In the genomic region with DNA sequence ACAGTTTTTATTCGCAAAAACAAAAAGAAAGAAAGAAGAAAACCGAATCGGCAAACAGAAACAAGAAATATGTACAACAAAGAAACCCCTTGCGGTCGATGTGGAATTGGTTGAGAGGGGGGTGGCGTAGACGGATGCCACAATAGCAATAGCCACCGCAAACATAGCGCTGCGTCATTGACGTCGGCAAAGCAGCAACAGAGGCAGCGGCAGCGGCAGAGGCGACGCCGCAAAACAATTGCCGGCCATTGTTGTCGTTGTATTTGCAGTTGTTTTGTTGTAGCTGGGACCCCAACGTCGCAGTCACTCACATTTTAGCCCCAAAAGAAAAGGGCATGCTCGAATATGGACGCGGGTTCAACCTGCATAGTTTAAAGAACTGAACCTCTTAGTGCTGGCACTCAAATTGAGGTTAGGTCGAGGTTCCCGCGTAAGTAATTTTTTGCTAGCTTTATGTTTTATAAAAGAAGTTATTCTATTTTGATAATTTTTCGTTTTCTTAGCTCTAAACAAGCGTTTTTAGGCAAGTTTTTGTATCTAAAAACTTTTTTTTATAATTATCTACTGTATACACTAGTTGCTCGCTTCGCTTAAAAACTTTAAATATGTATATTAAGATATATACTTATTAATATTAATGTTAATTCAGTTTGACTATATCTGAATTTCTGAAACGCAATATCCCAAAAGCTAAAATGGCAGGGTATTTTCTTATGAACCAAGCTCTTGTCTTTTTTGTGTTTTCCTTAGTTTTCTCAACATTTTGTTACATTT, we compare ENCODE assay signal across 1 fruit fly cellular context.
TF ChIP-seq lines count a peak whose summit lies in the region.

No protein-coding gene starts in this region.

TF ChIP-seq in whole organism, embryonic, 481 proteins besides CTCF, POLR2A, EP300 and RAD21 (continued from another document and continues in another):
- peak; percentile 76 for TF ChIP-seq esg (GFP tag; conservative IDR thresholded peaks at IDR 0.05; lab: Robert Waterston, UW)
- TF ChIP-seq CG17186 (GFP tag; optimal IDR thresholded peaks at IDR 0.05; lab: Kevin White, UChicago) = no peak
- peak; percentile 77 for TF ChIP-seq PHDP (tag; optimal IDR thresholded peaks at IDR 0.05; lab: Kevin White, UChicago)
- peak; percentile 67 for TF ChIP-seq ken (GFP tag; IDR thresholded peaks at IDR 0.05; lab: Robert Waterston, UW)
- peak; percentile 65 for TF ChIP-seq Drgx (GFP tag; IDR thresholded peaks at IDR 0.05; lab: Robert Waterston, UW)
- TF ChIP-seq Doc2 (GFP tag; IDR thresholded peaks at IDR 0.05; lab: Robert Waterston, UW) = no peak
- TF ChIP-seq tap (tag; optimal IDR thresholded peaks at IDR 0.05; lab: Kevin White, UChicago) = no peak
- peak; percentile 61 for TF ChIP-seq CG14667 (GFP tag; IDR thresholded peaks at IDR 0.05; lab: Robert Waterston, UW)
- TF ChIP-seq eve (GFP tag; optimal IDR thresholded peaks at IDR 0.05; lab: Kevin White, UChicago) = peak in 1 of 2 experiments; percentile 29
- peak; percentile 32 for TF ChIP-seq ATbp (GFP tag; optimal IDR thresholded peaks at IDR 0.05; lab: Kevin White, UChicago)
- peak; percentile 84 for TF ChIP-seq HHEX (GFP tag; optimal IDR thresholded peaks at IDR 0.05; lab: Kevin White, UChicago)
- peak; percentile 43 for TF ChIP-seq emc (GFP tag; optimal IDR thresholded peaks at IDR 0.05; lab: Kevin White, UChicago)
- peak; percentile 70 for TF ChIP-seq CG1602 (GFP tag; optimal IDR thresholded peaks at IDR 0.05; lab: Kevin White, UChicago)
- TF ChIP-seq Awh (GFP tag; IDR thresholded peaks at IDR 0.05; lab: Robert Waterston, UW) = 0 out of 2 replicates have a peak, but pooled peaks have one; percentile 35
- peak; percentile 60; the same call in 1 of the 2 replicates for TF ChIP-seq Taf1 (GFP tag; IDR thresholded peaks at IDR 0.05; lab: Robert Waterston, UW)
- TF ChIP-seq pnt (GFP tag; optimal IDR thresholded peaks at IDR 0.05; lab: Kevin White, UChicago) = peak; percentile 53
- TF ChIP-seq gcm2 (GFP tag; optimal IDR thresholded peaks at IDR 0.05; lab: Kevin White, UChicago) = peak; percentile 28
- peak; percentile 49; the same call in 1 of the 2 replicates for TF ChIP-seq Atf6 (GFP tag; IDR thresholded peaks at IDR 0.05; lab: Robert Waterston, UW)
- TF ChIP-seq exex (tag; optimal IDR thresholded peaks at IDR 0.05; lab: Kevin White, UChicago) = no peak
- TF ChIP-seq CG17568 (GFP tag; optimal IDR thresholded peaks at IDR 0.05; lab: Kevin White, UChicago) = peak; percentile 5
- peak; percentile 76 for TF ChIP-seq HLH54F (GFP tag; optimal IDR thresholded peaks at IDR 0.05; lab: Kevin White, UChicago)
- peak; percentile 41 for TF ChIP-seq CHES-1-like (GFP tag; optimal IDR thresholded peaks at IDR 0.05; lab: Kevin White, UChicago)
- TF ChIP-seq CrebB (tag; optimal IDR thresholded peaks at IDR 0.05; lab: Kevin White, UChicago) = no peak
- peak; percentile 64 for TF ChIP-seq Jarid2 (GFP tag; optimal IDR thresholded peaks at IDR 0.05; lab: Kevin White, UChicago)
- peak; percentile 85 for TF ChIP-seq D19A (tag; optimal IDR thresholded peaks at IDR 0.05; lab: Kevin White, UChicago)
- TF ChIP-seq pan (optimal IDR thresholded peaks at IDR 0.05; lab: Kevin White, UChicago) = no peak
- peak in 1 of 2 experiments; percentile 70 for TF ChIP-seq pan (GFP tag; optimal IDR thresholded peaks at IDR 0.05 in 1 of 2, IDR thresholded peaks at IDR 0.05 in 1 of 2)
- TF ChIP-seq otp (GFP tag; IDR thresholded peaks at IDR 0.05; lab: Robert Waterston, UW) = 0 out of 3 replicates have a peak, but pooled peaks have one; percentile 32
- TF ChIP-seq jing (GFP tag; optimal IDR thresholded peaks at IDR 0.05; lab: Kevin White, UChicago) = no peak
- TF ChIP-seq Ets65A (GFP tag; lab: Kevin White, UChicago) = peak; percentile 95
- TF ChIP-seq CG13424 (tag; optimal IDR thresholded peaks at IDR 0.05; lab: Kevin White, UChicago) = peak; percentile 80
- no peak for TF ChIP-seq rib (GFP tag; IDR thresholded peaks at IDR 0.05; lab: Robert Waterston, UW)
- TF ChIP-seq nerfin-2 (GFP tag; IDR thresholded peaks at IDR 0.05; lab: Robert Waterston, UW; ENCODE audit: partially characterized antibody) = no peak
- peak; percentile 43; the same call in 1 of the 3 replicates for TF ChIP-seq jigr1 (GFP tag; IDR thresholded peaks at IDR 0.05; lab: Robert Waterston, UW)
- TF ChIP-seq CG17361 (GFP tag; IDR thresholded peaks at IDR 0.05; lab: Robert Waterston, UW) = peak; percentile 88
- TF ChIP-seq repo (GFP tag; optimal IDR thresholded peaks at IDR 0.05; lab: Kevin White, UChicago) = no peak
- TF ChIP-seq CG15073 (GFP tag; optimal IDR thresholded peaks at IDR 0.05; lab: Kevin White, UChicago) = no peak
- peak; percentile 68 for TF ChIP-seq Mad (GFP tag; optimal IDR thresholded peaks at IDR 0.05; lab: Kevin White, UChicago)
- TF ChIP-seq Myb (GFP tag; optimal IDR thresholded peaks at IDR 0.05; lab: Kevin White, UChicago) = peak; percentile 41
- peak; percentile 71 for TF ChIP-seq CG6272 (GFP tag; IDR thresholded peaks at IDR 0.05; lab: Robert Waterston, UW)
- TF ChIP-seq onecut (GFP tag; IDR thresholded peaks at IDR 0.05; lab: Robert Waterston, UW) = no peak
- peak; percentile 62; the same call in 2 of the 3 replicates for TF ChIP-seq zfh1 (GFP tag; IDR thresholded peaks at IDR 0.05; lab: Robert Waterston, UW)
- TF ChIP-seq Rfx (GFP tag; IDR thresholded peaks at IDR 0.05; lab: Robert Waterston, UW) = peak; percentile 91
- no peak for TF ChIP-seq Nf-YA (GFP tag; IDR thresholded peaks at IDR 0.05; lab: Robert Waterston, UW)
- no peak for TF ChIP-seq CG6791 (GFP tag; IDR thresholded peaks at IDR 0.05; lab: Robert Waterston, UW; ENCODE audit: partially characterized antibody)
- TF ChIP-seq Sry-δ (GFP tag; optimal IDR thresholded peaks at IDR 0.05; lab: Kevin White, UChicago) = peak; percentile 2
- TF ChIP-seq CG34376 (GFP tag; optimal IDR thresholded peaks at IDR 0.05; lab: Kevin White, UChicago) = no peak
- peak; percentile 59 for TF ChIP-seq Ada2b (GFP tag; IDR thresholded peaks at IDR 0.05; lab: Robert Waterston, UW)
- peak; percentile 51; the same call in 1 of the 2 replicates for TF ChIP-seq CG16779 (GFP tag; IDR thresholded peaks at IDR 0.05; lab: Robert Waterston, UW)
- peak; percentile 91 for TF ChIP-seq gem (tag; optimal IDR thresholded peaks at IDR 0.05; lab: Kevin White, UChicago)
- no peak for TF ChIP-seq Gsc (GFP tag; IDR thresholded peaks at IDR 0.05; lab: Robert Waterston, UW)
- peak; percentile 80 for TF ChIP-seq NfI (GFP tag; optimal IDR thresholded peaks at IDR 0.05; lab: Kevin White, UChicago)
- no peak for TF ChIP-seq gfzf (GFP tag; optimal IDR thresholded peaks at IDR 0.05; lab: Kevin White, UChicago)
- TF ChIP-seq CG3995 (GFP tag; optimal IDR thresholded peaks at IDR 0.05; lab: Kevin White, UChicago) = no peak
- no peak for TF ChIP-seq HLHmδ (GFP tag; optimal IDR thresholded peaks at IDR 0.05; lab: Kevin White, UChicago)
- TF ChIP-seq h (optimal IDR thresholded peaks at IDR 0.05; lab: Kevin White, UChicago) = no peak
- no peak for TF ChIP-seq amos (GFP tag; IDR thresholded peaks at IDR 0.05; lab: Robert Waterston, UW; ENCODE audit: partially characterized antibody)
- TF ChIP-seq CG4282 (GFP tag; optimal IDR thresholded peaks at IDR 0.05; lab: Kevin White, UChicago) = peak; percentile 6
- no peak for TF ChIP-seq NC2α (GFP tag; optimal IDR thresholded peaks at IDR 0.05; lab: Kevin White, UChicago)
- TF ChIP-seq mam (GFP tag; optimal IDR thresholded peaks at IDR 0.05; lab: Kevin White, UChicago) = peak; percentile 87
- TF ChIP-seq CG18476 (GFP tag; optimal IDR thresholded peaks at IDR 0.05; lab: Kevin White, UChicago) = peak; percentile 51
- TF ChIP-seq Mes4 (GFP tag; optimal IDR thresholded peaks at IDR 0.05; lab: Kevin White, UChicago) = no peak
- TF ChIP-seq CG18764 (GFP tag; optimal IDR thresholded peaks at IDR 0.05; lab: Kevin White, UChicago) = peak; percentile 8
- TF ChIP-seq Doc3 (GFP tag; IDR thresholded peaks at IDR 0.05; lab: Robert Waterston, UW; ENCODE audit: partially characterized antibody) = no peak
- peak; percentile 88 for TF ChIP-seq lmd (GFP tag; IDR thresholded peaks at IDR 0.05; lab: Robert Waterston, UW)
- peak; percentile 83 for TF ChIP-seq CG3847 (GFP tag; IDR thresholded peaks at IDR 0.05; lab: Robert Waterston, UW)
- no peak for TF ChIP-seq bab2 (GFP tag; optimal IDR thresholded peaks at IDR 0.05; lab: Kevin White, UChicago)
- peak; percentile 88 for TF ChIP-seq Hr3 (GFP tag; optimal IDR thresholded peaks at IDR 0.05; lab: Kevin White, UChicago)
- TF ChIP-seq NC2β (GFP tag; optimal IDR thresholded peaks at IDR 0.05; lab: Kevin White, UChicago) = no peak
- no peak for TF ChIP-seq hb (GFP tag; IDR thresholded peaks at IDR 0.05; lab: Robert Waterston, UW; ENCODE audit: partially characterized antibody)
- TF ChIP-seq Kr (GFP tag; optimal IDR thresholded peaks at IDR 0.05; lab: Kevin White, UChicago) = no peak
- TF ChIP-seq CG1792 (GFP tag; optimal IDR thresholded peaks at IDR 0.05; lab: Kevin White, UChicago) = peak; percentile 11
- no peak for TF ChIP-seq bbx (GFP tag; IDR thresholded peaks at IDR 0.05; lab: Robert Waterston, UW; ENCODE audit: partially characterized antibody)
- TF ChIP-seq CG4424 (GFP tag; optimal IDR thresholded peaks at IDR 0.05; lab: Kevin White, UChicago) = peak; percentile 70
- TF ChIP-seq CG4707 (GFP tag; optimal IDR thresholded peaks at IDR 0.05; lab: Kevin White, UChicago) = no peak
- peak; percentile 59 for TF ChIP-seq CG10147 (GFP tag; optimal IDR thresholded peaks at IDR 0.05; lab: Kevin White, UChicago)
- TF ChIP-seq run (tag; optimal IDR thresholded peaks at IDR 0.05; lab: Kevin White, UChicago) = peak; percentile 15
- TF ChIP-seq shn (GFP tag; optimal IDR thresholded peaks at IDR 0.05; lab: Kevin White, UChicago) = peak; percentile 73
- TF ChIP-seq bowl (GFP tag; IDR thresholded peaks at IDR 0.05; lab: Robert Waterston, UW) = no peak
- no peak for TF ChIP-seq pum (GFP tag; optimal IDR thresholded peaks at IDR 0.05; lab: Kevin White, UChicago)
- peak; percentile 55 for TF ChIP-seq CG8944 (GFP tag; optimal IDR thresholded peaks at IDR 0.05; lab: Kevin White, UChicago)
- TF ChIP-seq CG4617 (GFP tag; optimal IDR thresholded peaks at IDR 0.05; lab: Kevin White, UChicago; ENCODE audit: borderline replicate concordance) = no peak
- TF ChIP-seq CG42726 (GFP tag; IDR thresholded peaks at IDR 0.05; lab: Robert Waterston, UW; ENCODE audit: partially characterized antibody) = no peak
- TF ChIP-seq CG11085 (GFP tag; IDR thresholded peaks at IDR 0.05; lab: Robert Waterston, UW) = peak; percentile 77
- TF ChIP-seq CG17612 (GFP tag; IDR thresholded peaks at IDR 0.05; lab: Robert Waterston, UW) = peak; percentile 61; the same call in 1 of the 2 replicates
- peak; percentile 87 for TF ChIP-seq CG2120 (GFP tag; optimal IDR thresholded peaks at IDR 0.05; lab: Kevin White, UChicago)
- peak; percentile 63; the same call in 1 of the 2 replicates for TF ChIP-seq stc (GFP tag; IDR thresholded peaks at IDR 0.05; lab: Robert Waterston, UW)
- no peak for TF ChIP-seq pb (GFP tag; optimal IDR thresholded peaks at IDR 0.05; lab: Kevin White, UChicago)
- TF ChIP-seq CG5953 (GFP tag; IDR thresholded peaks at IDR 0.05; lab: Robert Waterston, UW) = no peak
- peak; percentile 88 for TF ChIP-seq D19B (GFP tag; optimal IDR thresholded peaks at IDR 0.05; lab: Kevin White, UChicago)
- TF ChIP-seq CG12391 (tag; optimal IDR thresholded peaks at IDR 0.05; lab: Kevin White, UChicago) = peak; percentile 45
- no peak for TF ChIP-seq da (GFP tag; optimal IDR thresholded peaks at IDR 0.05; lab: Kevin White, UChicago)
- no peak for TF ChIP-seq nerfin-1 (tag; optimal IDR thresholded peaks at IDR 0.05; lab: Kevin White, UChicago)
- no peak for TF ChIP-seq CG11696 (GFP tag; IDR thresholded peaks at IDR 0.05; lab: Robert Waterston, UW)
- TF ChIP-seq BtbVII (GFP tag; optimal IDR thresholded peaks at IDR 0.05; lab: Kevin White, UChicago) = peak; percentile 71
- TF ChIP-seq Sox100B (GFP tag; optimal IDR thresholded peaks at IDR 0.05; lab: Kevin White, UChicago) = peak; percentile 83
- no peak for TF ChIP-seq unc-4 (GFP tag; IDR thresholded peaks at IDR 0.05; lab: Robert Waterston, UW; ENCODE audit: partially characterized antibody)
- peak; percentile 75 for TF ChIP-seq sd (tag; optimal IDR thresholded peaks at IDR 0.05; lab: Kevin White, UChicago)
- TF ChIP-seq CG8388 (GFP tag; optimal IDR thresholded peaks at IDR 0.05; lab: Kevin White, UChicago) = peak; percentile 54
- TF ChIP-seq stwl (tag; optimal IDR thresholded peaks at IDR 0.05; lab: Kevin White, UChicago) = no peak
- peak; percentile 66 for TF ChIP-seq gsb (GFP tag; IDR thresholded peaks at IDR 0.05; lab: Robert Waterston, UW)
- no peak for TF ChIP-seq CG15479 (GFP tag; optimal IDR thresholded peaks at IDR 0.05; lab: Kevin White, UChicago)
- no peak for TF ChIP-seq sna (GFP tag; IDR thresholded peaks at IDR 0.05; lab: Robert Waterston, UW; ENCODE audit: partially characterized antibody)
- TF ChIP-seq sob (GFP tag; IDR thresholded peaks at IDR 0.05; lab: Robert Waterston, UW) = peak; percentile 53; the same call in 1 of the 2 replicates
- TF ChIP-seq CG33557 (GFP tag; optimal IDR thresholded peaks at IDR 0.05; lab: Kevin White, UChicago) = no peak
- peak; percentile 49 for TF ChIP-seq scrt (GFP tag; optimal IDR thresholded peaks at IDR 0.05; lab: Kevin White, UChicago)
- TF ChIP-seq CG32532 (GFP tag; IDR thresholded peaks at IDR 0.05; lab: Robert Waterston, UW) = peak; percentile 86
- TF ChIP-seq Gug (GFP tag; IDR thresholded peaks at IDR 0.05; lab: Robert Waterston, UW) = peak; percentile 85; the same call in 3 of the 4 replicates
- peak; percentile 62; the same call in 1 of the 2 replicates for TF ChIP-seq klu (GFP tag; IDR thresholded peaks at IDR 0.05; lab: Robert Waterston, UW)
- no peak for TF ChIP-seq nom (GFP tag; optimal IDR thresholded peaks at IDR 0.05; lab: Kevin White, UChicago)
- peak; percentile 83 for TF ChIP-seq CG30403 (GFP tag; optimal IDR thresholded peaks at IDR 0.05; lab: Kevin White, UChicago)
- TF ChIP-seq Hmr (GFP tag; optimal IDR thresholded peaks at IDR 0.05; lab: Kevin White, UChicago) = peak; percentile 88
- TF ChIP-seq Tbp (GFP tag; optimal IDR thresholded peaks at IDR 0.05; lab: Kevin White, UChicago) = no peak
- peak; percentile 52 for TF ChIP-seq CG15514 (GFP tag; optimal IDR thresholded peaks at IDR 0.05; lab: Kevin White, UChicago)
- no peak for TF ChIP-seq gt (GFP tag; IDR thresholded peaks at IDR 0.05; lab: Robert Waterston, UW)
- TF ChIP-seq Hr51 (GFP tag; optimal IDR thresholded peaks at IDR 0.05; lab: Kevin White, UChicago) = peak; percentile 54 to 79
- TF ChIP-seq Dad (GFP tag; optimal IDR thresholded peaks at IDR 0.05; lab: Kevin White, UChicago) = no peak
- TF ChIP-seq dm (GFP tag; optimal IDR thresholded peaks at IDR 0.05; lab: Kevin White, UChicago) = peak; percentile 16
- no peak for TF ChIP-seq grn (GFP tag; optimal IDR thresholded peaks at IDR 0.05; lab: Kevin White, UChicago)
- TF ChIP-seq Fer2 (tag; optimal IDR thresholded peaks at IDR 0.05; lab: Kevin White, UChicago) = no peak
- no peak for TF ChIP-seq CG3838 (GFP tag; optimal IDR thresholded peaks at IDR 0.05; lab: Kevin White, UChicago)
